Fruit fly (Drosophila melanogaster) whole organism, embryonic: Measurements from ENCODE around the gene Ocrl.

Experiments
- CG10321 ChIP-seq: fragments of 200-800 bp; sonication (Bioruptor generic); IDR thresholded peaks from 2 replicates; pipeline ENCODE4 v1.3.6; 2022; ENCODE audit warnings: missing biosample characterization, missing genetic modification characterization
- CG10959 ChIP-seq: fragments of 200-800 bp; sonication (Bioruptor generic); IDR thresholded peaks from 2 replicates; pipeline ENCODE4 v1.3.6; 2022; ENCODE audit warnings: missing biosample characterization, missing genetic modification characterization
- CG11085 ChIP-seq: fragments of 200-800 bp; sonication (Bioruptor generic); IDR thresholded peaks from 2 replicates; pipeline ENCODE4 v1.3.6; 2022; ENCODE audit warnings: missing biosample characterization, missing genetic modification characterization
- CG11093 ChIP-seq: fragments of 200-800 bp; sonication (Bioruptor generic); IDR thresholded peaks from 3 replicates; pipeline ENCODE4 v1.3.6; 2022; ENCODE audit warnings: missing biosample characterization, missing genetic modification characterization
- CG11247 ChIP-seq: fragments of 200-800 bp; sonication (Bioruptor generic); IDR thresholded peaks from 2 replicates; pipeline ENCODE4 v1.3.6; 2022; ENCODE audit warnings: missing biosample characterization, missing genetic modification characterization
- CG11695 ChIP-seq: fragments of 200-800 bp; sonication (Bioruptor generic); IDR thresholded peaks from 3 replicates; pipeline ENCODE4 v1.3.6; 2022; ENCODE audit warnings: missing biosample characterization, missing genetic modification characterization
- CG12155 ChIP-seq: fragments of 200-800 bp; sonication (Bioruptor generic); optimal IDR thresholded peaks from 3 replicates; lab custom pipeline; 2016; ENCODE audit warnings: missing biosample characterization, missing genetic modification characterization
- CG12659 ChIP-seq: fragments of 200-800 bp; sonication (Bioruptor generic); optimal IDR thresholded peaks from 3 replicates; lab custom pipeline; 2017; ENCODE audit warnings: mild to moderate bottlenecking, missing biosample characterization, missing genetic modification reagents, missing genetic modification characterization
- CG13775 ChIP-seq: fragments of 200-800 bp; sonication (Bioruptor generic); optimal IDR thresholded peaks from 3 replicates; lab custom pipeline; 2017; ENCODE audit warnings: missing biosample characterization, mild to moderate bottlenecking, missing genetic modification characterization
- CG1647 ChIP-seq: fragments of 200-800 bp; sonication (Bioruptor generic); optimal IDR thresholded peaks from 3 replicates; lab custom pipeline; 2016; ENCODE audit warnings: missing biosample characterization, missing genetic modification characterization
- CG18619 ChIP-seq: fragments of 200-800 bp; sonication (Bioruptor generic); optimal IDR thresholded peaks from 3 replicates; lab custom pipeline; 2017; ENCODE audit warnings: missing biosample characterization, mild to moderate bottlenecking, missing genetic modification characterization
- CG18764 ChIP-seq: fragments of 200-800 bp; sonication (Bioruptor generic); optimal IDR thresholded peaks from 3 replicates; lab custom pipeline; 2016; ENCODE audit warnings: missing biosample characterization, missing genetic modification characterization
- CG2116 ChIP-seq: fragments of 200-800 bp; sonication (Bioruptor generic); optimal IDR thresholded peaks from 3 replicates; lab custom pipeline; 2018; ENCODE audit warnings: missing biosample characterization, mild to moderate bottlenecking, missing genetic modification characterization
- CG30431 ChIP-seq: fragments of 200-800 bp; sonication (Bioruptor generic); optimal IDR thresholded peaks from 2 replicates; lab custom pipeline; 2017; ENCODE audit warnings: missing biosample characterization, missing genetic modification characterization
- CG33213 ChIP-seq: fragments of 200-800 bp; sonication (Bioruptor generic); optimal IDR thresholded peaks from 3 replicates; lab custom pipeline; 2016; ENCODE audit warnings: missing biosample characterization, missing genetic modification characterization
- CG43689 ChIP-seq: fragments of 200-800 bp; sonication (Bioruptor generic); IDR thresholded peaks from 2 replicates; pipeline ENCODE4 v1.3.6; 2022; ENCODE audit warnings: missing biosample characterization, missing genetic modification characterization
- CG7745 ChIP-seq: fragments of 200-800 bp; sonication (Bioruptor generic); optimal IDR thresholded peaks from 2 replicates; lab custom pipeline; 2018; ENCODE audit warnings: missing biosample characterization, mild to moderate bottlenecking, missing genetic modification characterization, moderate library complexity
- CG7839 ChIP-seq: fragments of 200-800 bp; sonication (Bioruptor generic); optimal IDR thresholded peaks from 3 replicates; lab custom pipeline; 2018; ENCODE audit warnings: missing biosample characterization, mild to moderate bottlenecking, missing genetic modification characterization, moderate library complexity
- Chrac-16 ChIP-seq: fragments of 200-800 bp; sonication (Bioruptor generic); optimal IDR thresholded peaks from 3 replicates; lab custom pipeline; 2016; ENCODE audit warnings: missing biosample characterization, missing genetic modification characterization
- Dek ChIP-seq: fragments of 200-800 bp; sonication (Bioruptor generic); optimal IDR thresholded peaks from 3 replicates; lab custom pipeline; 2019; ENCODE audit warnings: missing biosample characterization, mild to moderate bottlenecking, missing genetic modification characterization, moderate library complexity
- Dip3 ChIP-seq: fragments of 200-800 bp; sonication (Bioruptor generic); optimal IDR thresholded peaks from 3 replicates; lab custom pipeline; 2016; ENCODE audit warnings: missing biosample characterization, missing genetic modification characterization
- Ets97D ChIP-seq: fragments of 200-800 bp; sonication (Bioruptor generic); optimal IDR thresholded peaks from 3 replicates; lab custom pipeline; 2016; ENCODE audit warnings: missing biosample characterization, missing genetic modification characterization
- Fer3 ChIP-seq: fragments of 200-800 bp; sonication (Bioruptor generic); optimal IDR thresholded peaks from 2 replicates; lab custom pipeline; 2018; ENCODE audit warnings: missing biosample characterization, mild to moderate bottlenecking, missing genetic modification characterization, moderate library complexity
- Gug ChIP-seq: fragments of 200-800 bp; sonication (Bioruptor generic); IDR thresholded peaks from 4 replicates; pipeline ENCODE4 v1.3.6; 2022; ENCODE audit warnings: missing biosample characterization, missing genetic modification characterization
- HmgZ ChIP-seq: fragments of 200-800 bp; sonication (Bioruptor generic); optimal IDR thresholded peaks from 2 replicates; lab custom pipeline; 2018; ENCODE audit warnings: missing biosample characterization, mild to moderate bottlenecking, missing genetic modification characterization
- Max ChIP-seq: fragments of 200-800 bp; sonication (Bioruptor generic); optimal IDR thresholded peaks from 2 replicates; lab custom pipeline; 2016; ENCODE audit warnings: missing biosample characterization, mild to moderate bottlenecking, missing genetic modification characterization
- NFAT ChIP-seq: fragments of 200-800 bp; sonication (Bioruptor generic); IDR thresholded peaks from 2 replicates; pipeline ENCODE4 v1.3.6; 2022; ENCODE audit warnings: missing biosample characterization, missing genetic modification characterization
- Scr ChIP-seq: fragments of 200-800 bp; sonication (Bioruptor generic); IDR thresholded peaks from 2 replicates; pipeline ENCODE4 v1.3.6; 2022; ENCODE audit warnings: missing biosample characterization, missing genetic modification characterization; ENCODE audit not compliant: partially characterized antibody
- Six4 ChIP-seq: fragments of 200-800 bp; sonication (Bioruptor generic); optimal IDR thresholded peaks from 2 replicates; lab custom pipeline; 2016; ENCODE audit warnings: missing biosample characterization, missing genetic modification characterization
- Sry-β ChIP-seq: fragments of 200-800 bp; sonication (Bioruptor generic); optimal IDR thresholded peaks from 2 replicates; lab custom pipeline; 2018; ENCODE audit warnings: missing biosample characterization, mild to moderate bottlenecking, missing genetic modification characterization, moderate library complexity
- amos ChIP-seq: fragments of 200-800 bp; sonication (Bioruptor generic); IDR thresholded peaks from 2 replicates; pipeline ENCODE4 v1.3.6; 2022; ENCODE audit warnings: missing biosample characterization, missing genetic modification characterization; ENCODE audit not compliant: partially characterized antibody
- bigmax ChIP-seq: fragments of 200-800 bp; sonication (Bioruptor generic); optimal IDR thresholded peaks from 2 replicates; lab custom pipeline; 2018; ENCODE audit warnings: missing biosample characterization, mild to moderate bottlenecking, missing genetic modification characterization
- bowl ChIP-seq: fragments of 200-800 bp; sonication (Bioruptor generic); IDR thresholded peaks from 2 replicates; pipeline ENCODE4 v1.3.6; 2022; ENCODE audit warnings: missing biosample characterization, missing genetic modification characterization
- chm ChIP-seq: fragments of 200-800 bp; sonication (Bioruptor generic); IDR thresholded peaks from 2 replicates; pipeline ENCODE4 v1.3.6; 2022; ENCODE audit warnings: missing biosample characterization, missing genetic modification characterization
- cwo ChIP-seq: fragments of 200-800 bp; sonication (Bioruptor generic); optimal IDR thresholded peaks from 3 replicates; lab custom pipeline; 2017; ENCODE audit warnings: missing biosample characterization, missing genetic modification characterization, mild to moderate bottlenecking, moderate library complexity, missing genetic modification reagents
- da ChIP-seq: fragments of 200-800 bp; sonication (Bioruptor generic); optimal IDR thresholded peaks from 2 replicates; lab custom pipeline; 2016; ENCODE audit warnings: missing biosample characterization, missing genetic modification characterization
- dmrt11E ChIP-seq: fragments of 200-800 bp; sonication (Bioruptor generic); optimal IDR thresholded peaks from 3 replicates; lab custom pipeline; 2018; ENCODE audit warnings: missing biosample characterization, mild to moderate bottlenecking, missing genetic modification characterization, moderate library complexity
- fd3F ChIP-seq: fragments of 200-800 bp; sonication (Bioruptor generic); optimal IDR thresholded peaks from 2 replicates; lab custom pipeline; 2018; ENCODE audit warnings: missing biosample characterization, mild to moderate bottlenecking, missing genetic modification characterization, moderate library complexity
- gt ChIP-seq: fragments of 200-800 bp; sonication (Bioruptor generic); IDR thresholded peaks from 2 replicates; pipeline ENCODE4 v1.3.6; 2022; ENCODE audit warnings: missing biosample characterization, missing genetic modification characterization
- hth ChIP-seq: fragments of >200 bp; optimal IDR thresholded peaks from 2 replicates; lab custom pipeline; 2017; ENCODE audit warnings: inconsistent platforms
- nau ChIP-seq: fragments of 200-800 bp; sonication (Bioruptor generic); optimal IDR thresholded peaks from 3 replicates; lab custom pipeline; 2017; ENCODE audit warnings: missing biosample characterization, mild to moderate bottlenecking, missing genetic modification characterization, missing genetic modification reagents
- odd ChIP-seq: fragments of 200-800 bp; sonication (Bioruptor generic); optimal IDR thresholded peaks from 2 replicates; lab custom pipeline; 2017; ENCODE audit warnings: missing biosample characterization, mild to moderate bottlenecking, missing genetic modification characterization
- org-1 ChIP-seq: fragments of 200-800 bp; sonication (Bioruptor generic); optimal IDR thresholded peaks from 2 replicates; lab custom pipeline; 2017; ENCODE audit warnings: missing biosample characterization, missing genetic modification characterization
- pb ChIP-seq: fragments of 200-800 bp; sonication (Bioruptor generic); optimal IDR thresholded peaks from 3 replicates; lab custom pipeline; 2016; ENCODE audit warnings: missing biosample characterization, missing genetic modification characterization
- pfk ChIP-seq: fragments of 200-800 bp; sonication (Bioruptor generic); optimal IDR thresholded peaks from 2 replicates; lab custom pipeline; 2018; ENCODE audit warnings: missing biosample characterization, mild to moderate bottlenecking, missing genetic modification characterization, moderate library complexity
- ro ChIP-seq: fragments of 200-800 bp; sonication (Bioruptor generic); IDR thresholded peaks from 2 replicates; pipeline ENCODE4 v1.3.6; 2022; ENCODE audit warnings: missing biosample characterization, missing genetic modification characterization
- run ChIP-seq: fragments of 200-800 bp; sonication (Bioruptor generic); optimal IDR thresholded peaks from 3 replicates; lab custom pipeline; 2018; ENCODE audit warnings: missing biosample characterization, mild to moderate bottlenecking, missing genetic modification characterization
- sc ChIP-seq, 3 experiments: fragments of >200 bp in 2 of 3; fragments of 200-800 bp in 1 of 3; sonication (Bioruptor generic) in 1 of 3; optimal IDR thresholded peaks; 2 replicates in 2 of 3; 3 replicates in 1 of 3; lab custom pipeline; 2017; ENCODE audit warnings: mild to moderate bottlenecking in 1 of 3, missing biosample characterization in 1 of 3, missing genetic modification characterization in 1 of 3, missing genetic modification reagents in 1 of 3
- sna ChIP-seq: fragments of 200-800 bp; sonication (Bioruptor generic); IDR thresholded peaks from 2 replicates; pipeline ENCODE4 v1.3.6; 2022; ENCODE audit warnings: missing biosample characterization, missing genetic modification characterization; ENCODE audit not compliant: partially characterized antibody
- sug ChIP-seq: fragments of 200-800 bp; optimal IDR thresholded peaks from 2 replicates; lab custom pipeline; 2019; ENCODE audit warnings: missing biosample characterization, mild to moderate bottlenecking, missing genetic modification characterization, moderate library complexity
- vvl ChIP-seq: fragments of 200-800 bp; sonication (Bioruptor generic); IDR thresholded peaks from 2 replicates; pipeline ENCODE4 v1.3.6; 2022; ENCODE audit warnings: missing biosample characterization, missing genetic modification characterization

Ocrl gene

dm6 chrX:1952898-1953297 lies 30.1 kb downstream of the Ocrl start (continued):
- no peak for TF ChIP-seq CG10321
- no peak for TF ChIP-seq CG7745 (tag; lab: Kevin White, UChicago)
- TF ChIP-seq sc (optimal IDR thresholded peaks at IDR 0.05; lab: Kevin White, UChicago) = no peak
- no peak for TF ChIP-seq sc (GFP tag; optimal IDR thresholded peaks at IDR 0.05; lab: Kevin White, UChicago)
- TF ChIP-seq Dip3 (GFP tag; lab: Kevin White, UChicago) = peak; percentile 36
- peak; percentile 30; the same call in 1 of the 2 replicates for TF ChIP-seq sna (GFP tag; lab: Robert Waterston, UW)
- peak; percentile 45; the same call in 1 of the 2 replicates for TF ChIP-seq ro (GFP tag; lab: Robert Waterston, UW)
- TF ChIP-seq CG12155 (GFP tag; lab: Kevin White, UChicago) = peak; percentile 17
- TF ChIP-seq CG7839 (tag; lab: Kevin White, UChicago) = peak; percentile 49
- TF ChIP-seq CG12659 = peak; percentile 22
- TF ChIP-seq CG18619 = peak; percentile 31
- TF ChIP-seq CG18764 (GFP tag; lab: Kevin White, UChicago) = peak; percentile 53
- peak; percentile 83 for TF ChIP-seq CG10959
- no peak for TF ChIP-seq org-1 (GFP tag; lab: Kevin White, UChicago)
- TF ChIP-seq gt (GFP tag; lab: Robert Waterston, UW) = peak; percentile 39; the same call in 1 of the 2 replicates
- TF ChIP-seq CG11093 = peak; percentile 35; the same call in 1 of the 3 replicates
- no peak for TF ChIP-seq pfk
- peak; percentile 83 for TF ChIP-seq vvl
- peak; percentile 93 for TF ChIP-seq NFAT (GFP tag; lab: Robert Waterston, UW)
- no peak for TF ChIP-seq CG11695 (GFP tag; lab: Robert Waterston, UW)
- TF ChIP-seq amos (GFP tag; lab: Robert Waterston, UW) = no peak
- peak; percentile 66; the same call in 1 of the 2 replicates for TF ChIP-seq chm
- TF ChIP-seq Max (GFP tag; lab: Kevin White, UChicago) = no peak
- TF ChIP-seq fd3F (GFP tag; lab: Kevin White, UChicago) = no peak
- TF ChIP-seq nau = no peak
- TF ChIP-seq CG11247 (GFP tag; lab: Robert Waterston, UW) = peak; percentile 89
- peak; percentile 52 for TF ChIP-seq Ets97D (GFP tag; lab: Kevin White, UChicago)
- TF ChIP-seq pb (GFP tag; lab: Kevin White, UChicago) = peak; percentile 41
- peak; percentile 57 for TF ChIP-seq CG1647 (GFP tag; lab: Kevin White, UChicago)
- no peak for TF ChIP-seq bowl
- TF ChIP-seq CG33213 (GFP tag; lab: Kevin White, UChicago) = peak; percentile 82
- peak; percentile 6 for TF ChIP-seq CG13775
- TF ChIP-seq Dek (tag; lab: Kevin White, UChicago) = peak; percentile 32
- TF ChIP-seq sug = peak; percentile 63
- peak; percentile 92 for TF ChIP-seq Gug (GFP tag; lab: Robert Waterston, UW)
- no peak for TF ChIP-seq bigmax (GFP tag; lab: Kevin White, UChicago)
- no peak for TF ChIP-seq odd (GFP tag; lab: Kevin White, UChicago)
- no peak for TF ChIP-seq run (tag; lab: Kevin White, UChicago)
- peak; percentile 57 for TF ChIP-seq CG2116 (GFP tag; lab: Kevin White, UChicago)
- no peak for TF ChIP-seq cwo (GFP tag; lab: Kevin White, UChicago)
- TF ChIP-seq Six4 (GFP tag; lab: Kevin White, UChicago) = no peak
- TF ChIP-seq da (GFP tag; lab: Kevin White, UChicago) = peak; percentile 75
- TF ChIP-seq CG11085 (GFP tag; lab: Robert Waterston, UW) = peak; percentile 78
- peak; percentile 60 for TF ChIP-seq CG30431
- no peak for TF ChIP-seq Sry-β (GFP tag; lab: Kevin White, UChicago)
- TF ChIP-seq Scr = peak; percentile 18; the same call in 1 of the 2 replicates
- peak; percentile 39 for TF ChIP-seq Fer3
- TF ChIP-seq HmgZ (tag; lab: Kevin White, UChicago) = peak; percentile 57
- peak; percentile 29 for TF ChIP-seq dmrt11E (tag; lab: Kevin White, UChicago)
- TF ChIP-seq hth (lab: Kevin White, UChicago) = no peak
- peak; percentile 81 for TF ChIP-seq Chrac-16 (GFP tag; lab: Kevin White, UChicago)
- no peak for TF ChIP-seq CG43689 (GFP tag; lab: Robert Waterston, UW)
